Worm (Caenorhabditis elegans) whole organism, L1 larva: ENCODE results near the gene pgap-3.
A peak's percentile ranks its signal among the peaks of the same experiment; 100 is the strongest.

Source experiments
- C04F5.9 ChIP-seq: sonication (generic microtip); optimal IDR thresholded peaks from 2 replicates; lab custom pipeline; 2016; ENCODE audit warnings: missing genetic modification characterization, missing compliant biosample characterization
- F16B12.6 ChIP-seq: fragments of 150-350 bp; optimal IDR thresholded peaks from 2 replicates; lab custom pipeline; 2014; ENCODE audit warnings: missing biosample characterization, missing genetic modification characterization
- Y116A8C.19 ChIP-seq: sonication (generic microtip); optimal IDR thresholded peaks from 2 replicates; lab custom pipeline; 2016; ENCODE audit warnings: missing compliant biosample characterization, missing genetic modification characterization, borderline replicate concordance
- alr-1 ChIP-seq: fragments of 200-800 bp; sonication (Bioruptor generic); optimal IDR thresholded peaks from 2 replicates; lab custom pipeline; 2018; ENCODE audit warnings: borderline replicate concordance, mild to moderate bottlenecking, missing genetic modification characterization, missing compliant biosample characterization
- aly-2 ChIP-seq: fragments of 150-350 bp; optimal IDR thresholded peaks from 2 replicates; lab custom pipeline; 2014; ENCODE audit warnings: missing biosample characterization, missing genetic modification characterization
- ama-1 ChIP-seq: fragments of 150-350 bp; optimal IDR thresholded peaks from 2 replicates; lab custom pipeline; 2014
- blmp-1 ChIP-seq: fragments of 150-350 bp; optimal IDR thresholded peaks from 2 replicates; lab custom pipeline; 2014; ENCODE audit warnings: missing biosample characterization, missing genetic modification characterization
- ceh-82 ChIP-seq, 3 experiments: fragments of 150-350 bp in 1 of 3; sonication (generic microtip) in 2 of 3; optimal IDR thresholded peaks; 2 replicates each; lab custom pipeline; 2014 to 2017; ENCODE audit warnings: missing biosample characterization in 3 of 3, missing genetic modification characterization in 3 of 3
- ceh-88 ChIP-seq: fragments of 200-800 bp; sonication (Bioruptor generic); IDR thresholded peaks from 2 replicates; pipeline ENCODE4 v1.3.6; 2022; ENCODE audit warnings: missing genetic modification characterization, missing compliant biosample characterization
- ces-1 ChIP-seq: fragments of 150-350 bp; optimal IDR thresholded peaks from 2 replicates; lab custom pipeline; 2014; ENCODE audit warnings: missing biosample characterization, missing genetic modification reagents, missing genetic modification characterization
- dpl-1 ChIP-seq, 3 experiments: fragments of 150-350 bp in 2 of 3; sonication (generic microtip) in 1 of 3; optimal IDR thresholded peaks; 2 replicates each; lab custom pipeline; 2014 to 2017; ENCODE audit warnings: missing biosample characterization in 3 of 3, missing genetic modification characterization in 3 of 3, missing genetic modification reagents in 3 of 3
- egl-13 ChIP-seq: sonication (generic microtip); optimal IDR thresholded peaks from 2 replicates; lab custom pipeline; 2016; ENCODE audit warnings: missing genotype, missing genetic modification reagents, missing genetic modification characterization, missing compliant biosample characterization
- egl-27 ChIP-seq, 2 experiments: fragments of 150-350 bp in 1 of 2; sonication (generic microtip); optimal IDR thresholded peaks; 3 replicates each; lab custom pipeline; 2017 to 2018; ENCODE audit warnings: missing biosample characterization in 2 of 2, missing genetic modification characterization in 2 of 2, missing genetic modification reagents in 2 of 2
- elt-2 ChIP-seq: sonication (generic microtip); optimal IDR thresholded peaks from 2 replicates; lab custom pipeline; 2016; ENCODE audit warnings: missing genetic modification characterization, mild to moderate bottlenecking, inconsistent platforms, missing compliant biosample characterization, missing genetic modification reagents
- fkh-10 ChIP-seq: sonication (generic microtip); optimal IDR thresholded peaks from 2 replicates; lab custom pipeline; 2017; ENCODE audit warnings: missing biosample characterization, missing genetic modification reagents, missing genetic modification characterization
- fkh-8 ChIP-seq: sonication (generic microtip); optimal IDR thresholded peaks from 2 replicates; lab custom pipeline; 2016; ENCODE audit warnings: mild to moderate bottlenecking, missing genetic modification characterization, missing compliant biosample characterization
- fos-1 ChIP-seq: fragments of 150-350 bp; optimal IDR thresholded peaks from 2 replicates; lab custom pipeline; 2014; ENCODE audit warnings: missing biosample characterization, missing genetic modification characterization
- hlh-17 ChIP-seq: fragments of 200-800 bp; sonication (Bioruptor generic); optimal IDR thresholded peaks from 2 replicates; lab custom pipeline; 2018; ENCODE audit warnings: missing genetic modification characterization, mild to moderate bottlenecking, missing compliant biosample characterization, moderate library complexity, borderline replicate concordance
- isw-1 ChIP-seq: fragments of 200-800 bp; sonication (Bioruptor generic); IDR thresholded peaks from 2 replicates; pipeline ENCODE4 v1.3.6; 2022; ENCODE audit warnings: missing genetic modification characterization, missing compliant biosample characterization
- lin-13 ChIP-seq: fragments of 150-350 bp; optimal IDR thresholded peaks from 2 replicates; lab custom pipeline; 2014; ENCODE audit warnings: missing biosample characterization, missing genetic modification reagents, missing genetic modification characterization
- lin-14 ChIP-seq: fragments of 200-800 bp; sonication (Bioruptor generic); optimal IDR thresholded peaks from 2 replicates; lab custom pipeline; 2018; ENCODE audit warnings: mild to moderate bottlenecking, missing genetic modification characterization, moderate library complexity, missing compliant biosample characterization
- lin-15B ChIP-seq: fragments of 150-350 bp; sonication (generic microtip); optimal IDR thresholded peaks from 3 replicates; lab custom pipeline; 2014; ENCODE audit warnings: missing biosample characterization, missing genetic modification characterization
- mab-9 ChIP-seq: fragments of 200-800 bp; sonication (Bioruptor generic); IDR thresholded peaks from 2 replicates; pipeline ENCODE4 v1.3.6; 2022; ENCODE audit warnings: missing genetic modification reagents, missing genetic modification characterization, missing compliant biosample characterization
- mef-2 ChIP-seq: fragments of 150-350 bp; optimal IDR thresholded peaks from 2 replicates; lab custom pipeline; 2014; ENCODE audit warnings: missing biosample characterization, missing genetic modification characterization
- mep-1 ChIP-seq: fragments of 150-350 bp; optimal IDR thresholded peaks from 2 replicates; lab custom pipeline; 2014; ENCODE audit warnings: missing biosample characterization, missing genetic modification characterization
- nhr-11 ChIP-seq: fragments of 150-350 bp; optimal IDR thresholded peaks from 2 replicates; lab custom pipeline; 2014; ENCODE audit warnings: missing biosample characterization, missing genetic modification characterization
- nhr-12 ChIP-seq: sonication (generic microtip); optimal IDR thresholded peaks from 2 replicates; lab custom pipeline; 2017; ENCODE audit warnings: missing biosample characterization, missing genetic modification characterization
- nhr-19 ChIP-seq: fragments of 200-800 bp; sonication (Bioruptor generic); conservative IDR thresholded peaks from 2 replicates; pipeline ENCODE4 v1.3.6; 2022; ENCODE audit warnings: missing genetic modification characterization, missing compliant biosample characterization
- nhr-237 ChIP-seq: fragments of 150-350 bp; optimal IDR thresholded peaks from 2 replicates; lab custom pipeline; 2014; ENCODE audit warnings: missing biosample characterization, missing genetic modification characterization
- nhr-28 ChIP-seq: fragments of 150-350 bp; optimal IDR thresholded peaks from 2 replicates; lab custom pipeline; 2014; ENCODE audit warnings: missing biosample characterization, missing genetic modification characterization
- nhr-71 ChIP-seq: sonication (generic microtip); optimal IDR thresholded peaks from 2 replicates; lab custom pipeline; 2016; ENCODE audit warnings: mild to moderate bottlenecking, missing genetic modification characterization, moderate library complexity, missing compliant biosample characterization
- nhr-76 ChIP-seq: sonication (generic microtip); optimal IDR thresholded peaks from 2 replicates; lab custom pipeline; 2017; ENCODE audit warnings: missing biosample characterization, missing genetic modification characterization
- nhr-85 ChIP-seq: sonication (generic microtip); peaks from one replicate; lab custom pipeline; 2016; ENCODE audit warnings: missing genetic modification characterization, inconsistent platforms, missing compliant biosample characterization
- pqm-1 ChIP-seq: sonication (generic microtip); optimal IDR thresholded peaks from 3 replicates; lab custom pipeline; 2017; ENCODE audit warnings: missing biosample characterization, missing genetic modification characterization
- rnt-1 ChIP-seq: sonication (generic microtip); optimal IDR thresholded peaks from 2 replicates; lab custom pipeline; 2016; ENCODE audit warnings: mild to moderate bottlenecking, missing genetic modification characterization, moderate library complexity, missing compliant biosample characterization
- snpc-4 ChIP-seq: fragments of 150-350 bp; optimal IDR thresholded peaks from 2 replicates; lab custom pipeline; 2014; ENCODE audit warnings: missing biosample characterization, missing genetic modification characterization
- sup-37 ChIP-seq: fragments of 200-800 bp; sonication (Bioruptor generic); optimal IDR thresholded peaks from 2 replicates; lab custom pipeline; 2018; ENCODE audit warnings: mild to moderate bottlenecking, missing genetic modification characterization, missing compliant biosample characterization
- swsn-7 ChIP-seq: sonication (generic microtip); optimal IDR thresholded peaks from 2 replicates; lab custom pipeline; 2016; ENCODE audit warnings: missing genetic modification characterization, missing compliant biosample characterization
- tbx-2 ChIP-seq: sonication (generic microtip); optimal IDR thresholded peaks from 2 replicates; lab custom pipeline; 2016; ENCODE audit warnings: missing genetic modification characterization, missing compliant biosample characterization
- tlp-1 ChIP-seq: fragments of 150-350 bp; optimal IDR thresholded peaks from 2 replicates; lab custom pipeline; 2014; ENCODE audit warnings: missing biosample characterization, missing genetic modification characterization
- unc-30 ChIP-seq: sonication (generic microtip); optimal IDR thresholded peaks from 2 replicates; lab custom pipeline; 2017; ENCODE audit warnings: missing biosample characterization, missing genetic modification characterization
- unc-62 ChIP-seq: fragments of 150-350 bp; optimal IDR thresholded peaks from 2 replicates; lab custom pipeline; 2014; ENCODE audit warnings: missing biosample characterization, missing genetic modification reagents, missing genetic modification characterization
- unc-86 ChIP-seq: sonication (generic microtip); optimal IDR thresholded peaks from 2 replicates; lab custom pipeline; 2016; ENCODE audit warnings: missing genetic modification characterization, missing compliant biosample characterization
- unc-98 ChIP-seq: fragments of 200-800 bp; sonication (Bioruptor generic); IDR thresholded peaks from 2 replicates; pipeline ENCODE4 v1.3.6; 2022; ENCODE audit warnings: missing genetic modification characterization, missing compliant biosample characterization
- zag-1 ChIP-seq: fragments of 150-350 bp; optimal IDR thresholded peaks from 2 replicates; lab custom pipeline; 2014; ENCODE audit warnings: missing biosample characterization, missing genetic modification characterization
- zip-4 ChIP-seq: fragments of 200-800 bp; sonication (Bioruptor generic); optimal IDR thresholded peaks from 2 replicates; lab custom pipeline; 2018; ENCODE audit warnings: mild to moderate bottlenecking, missing genetic modification characterization, moderate library complexity, missing compliant biosample characterization

pgap-3 gene

DNA sequence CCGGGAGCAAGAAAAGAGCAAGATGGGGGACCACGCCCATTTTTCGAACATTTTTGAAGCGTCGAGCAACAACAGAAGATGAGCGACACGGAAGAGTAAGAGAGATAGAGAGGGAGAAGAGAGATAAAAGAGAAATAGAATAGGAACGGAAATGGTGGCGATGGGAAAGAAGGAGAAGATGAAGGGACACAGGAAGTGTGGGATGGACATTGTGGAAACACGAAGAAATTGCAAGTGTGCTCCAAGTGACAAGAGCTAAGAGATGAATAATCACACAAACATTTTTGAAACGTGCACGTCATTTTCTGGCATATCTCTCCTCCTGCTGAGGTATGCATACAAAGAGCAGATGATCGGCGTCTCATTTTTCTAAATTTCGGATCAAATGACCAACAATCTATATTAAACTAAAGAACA, 17.2 kb downstream of the pgap-3 start (continued):
- TF ChIP-seq egl-13 (tag; lab: Kevin White, UChicago) = no peak
- no peak for TF ChIP-seq C04F5.9 (tag; lab: Kevin White, UChicago)
- peak in 1 of 3 experiments; percentile 22 for TF ChIP-seq ceh-82 (tag; optimal IDR thresholded peaks at IDR 0.05; lab: Kevin White, UChicago)
- TF ChIP-seq mef-2 (tag; lab: Kevin White, UChicago) = no peak
- TF ChIP-seq ceh-88 = no peak
- TF ChIP-seq nhr-11 (tag; lab: Kevin White, UChicago) = no peak
- TF ChIP-seq isw-1 (GFP tag; lab: Robert Waterston, UW) = no peak
- no peak for TF ChIP-seq nhr-28 (tag; lab: Kevin White, UChicago)
- TF ChIP-seq fos-1 = no peak
- no peak for TF ChIP-seq nhr-12
- no peak for TF ChIP-seq ama-1 (lab: Kevin White, UChicago)
- TF ChIP-seq fkh-10 (GFP tag; lab: Kevin White, UChicago) = no peak
- no peak for TF ChIP-seq hlh-17 (GFP tag; lab: Kevin White, UChicago)
- no peak for TF ChIP-seq zag-1 (tag; lab: Kevin White, UChicago)
- no peak for TF ChIP-seq zip-4 (GFP tag; lab: Kevin White, UChicago)
- no peak for TF ChIP-seq lin-13 (GFP tag; lab: Kevin White, UChicago)
- no peak for TF ChIP-seq nhr-237 (tag; lab: Kevin White, UChicago)

ce11 chrV:6022076-6022475, 25.6 kb downstream of the pgap-3 start:
- TF ChIP-seq nhr-85 (tag; lab: Kevin White, UChicago) (peak; percentile 3), F16B12.6 (tag; lab: Kevin White, UChicago) (no peak), blmp-1 (peak; percentile 17), dpl-1 (GFP tag; optimal IDR thresholded peaks at IDR 0.05; lab: Kevin White, UChicago) (no peak)

DNA sequence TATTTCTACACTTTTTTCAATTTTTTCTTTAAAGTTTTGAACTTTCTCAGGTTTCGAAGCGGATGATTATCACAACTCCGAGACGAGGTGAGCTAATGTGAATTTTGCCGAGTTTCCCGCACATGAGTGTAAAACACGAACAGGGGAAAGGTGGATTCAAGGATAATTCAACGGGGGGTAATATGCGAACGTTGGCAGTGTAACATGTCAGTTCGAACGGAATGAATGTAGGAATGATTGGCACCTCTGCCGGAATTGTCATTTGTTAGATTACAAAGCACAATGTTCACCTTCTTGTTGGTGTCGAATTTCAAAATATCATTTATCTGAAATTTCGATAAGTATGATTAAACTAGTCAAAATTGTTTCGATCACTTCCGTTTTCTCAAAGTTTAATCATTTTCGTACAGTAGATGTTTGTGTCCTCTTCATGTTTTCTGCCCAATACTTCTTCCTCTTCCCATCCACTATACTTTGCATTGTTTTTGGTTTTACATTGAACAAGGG, 28.7 kb downstream of the pgap-3 start, which contains the start of gene picc-1:
Gene picc-1 (plus strand): TSS at position 51 of the 507 bp plus-strand sequence.
- no peak for TF ChIP-seq nhr-19 (GFP tag; lab: Robert Waterston, UW)
- peak; percentile 16 for TF ChIP-seq nhr-71 (tag; lab: Kevin White, UChicago)
- peak; percentile 13 for TF ChIP-seq elt-2 (tag; lab: Kevin White, UChicago)
- peak; percentile 85 for TF ChIP-seq ama-1 (lab: Kevin White, UChicago)
- TF ChIP-seq alr-1 (tag; lab: Kevin White, UChicago) = no peak

- TF ChIP-seq nhr-12 (no peak), mab-9 (no peak), nhr-11 (tag; lab: Kevin White, UChicago) (no peak), C04F5.9 (tag; lab: Kevin White, UChicago) (peak; percentile 45), mep-1 (tag; lab: Kevin White, UChicago) (peak; percentile 96), egl-27 (tag; optimal IDR thresholded peaks at IDR 0.05; lab: Kevin White, UChicago) (no peak), unc-98 (GFP tag; lab: Robert Waterston, UW) (no peak), mef-2 (tag; lab: Kevin White, UChicago) (no peak), alr-1 (tag; lab: Kevin White, UChicago) (no peak), nhr-71 (tag; lab: Kevin White, UChicago) (peak; percentile 92), nhr-76 (no peak), swsn-7 (tag; lab: Kevin White, UChicago) (peak; percentile 87), sup-37 (GFP tag; lab: Kevin White, UChicago) (no peak), snpc-4 (peak; percentile 82), lin-15B (tag; lab: Kevin White, UChicago) (peak; percentile 96), tlp-1 (tag; lab: Kevin White, UChicago) (no peak), fkh-8 (peak; percentile 84), unc-86 (peak; percentile 79), fos-1 (no peak), ces-1 (GFP tag; lab: Kevin White, UChicago) (no peak), unc-62 (no peak), rnt-1 (tag; lab: Kevin White, UChicago) (peak; percentile 85), unc-30 (tag; lab: Kevin White, UChicago) (no peak), F16B12.6 (tag; lab: Kevin White, UChicago) (peak; percentile 45), hlh-17 (GFP tag; lab: Kevin White, UChicago) (no peak), nhr-19 (GFP tag; lab: Robert Waterston, UW) (peak; percentile 85), egl-13 (tag; lab: Kevin White, UChicago) (peak; percentile 70), Y116A8C.19 (tag; lab: Kevin White, UChicago) (no peak), pqm-1 (tag; lab: Kevin White, UChicago) (no peak), lin-14 (peak; percentile 89), aly-2 (peak; percentile 75), tbx-2 (peak; percentile 88)
Measured at ce11 chrV:6017630-6018029, 30.1 kb downstream of the pgap-3 start, which contains the start of the genes rpt-2 and aps-1. Gene rpt-2 (minus strand): TSS chrV:6017669. Gene aps-1 (plus strand): TSS chrV:6017970.
